Worm (Caenorhabditis elegans) whole organism, L2 larva: Measurements from ENCODE around the gene let-99.

Experiments
- unc-39 ChIP-seq: fragments of 150-350 bp; optimal IDR thresholded peaks from 2 replicates; lab custom pipeline; 2014; ENCODE audit warnings: missing biosample characterization, missing genetic modification characterization
- unc-62 ChIP-seq: fragments of 150-350 bp; optimal IDR thresholded peaks from 2 replicates; lab custom pipeline; 2014; ENCODE audit warnings: missing biosample characterization, missing genetic modification reagents, missing genetic modification characterization
- zag-1 ChIP-seq: fragments of 150-350 bp; optimal IDR thresholded peaks from 2 replicates; lab custom pipeline; 2014; ENCODE audit warnings: missing biosample characterization, missing genetic modification characterization
- ztf-11 ChIP-seq: sonication (generic microtip); optimal IDR thresholded peaks from 2 replicates; lab custom pipeline; 2017; ENCODE audit warnings: missing biosample characterization, missing genetic modification characterization

- TF ChIP-seq ztf-11 (tag; lab: Kevin White, UChicago) = no peak
- TF ChIP-seq unc-62 (GFP tag; lab: Kevin White, UChicago) = no peak
- TF ChIP-seq zag-1 (tag; lab: Kevin White, UChicago) = no peak
- no peak for TF ChIP-seq unc-39 (tag; lab: Kevin White, UChicago)
Measured at ce11 chrIV:12581046-12581445, 13.4 kb downstream of the let-99 start, which contains the start of gene K08E7.6.
